Worm (Caenorhabditis elegans) whole organism, late embryonic: ENCODE results near the gene T05D4.2.

Experiments
- C08G9.2 ChIP-seq: sonication (generic microtip); optimal IDR thresholded peaks from 2 replicates; lab custom pipeline; 2016; ENCODE audit warnings: mild to moderate bottlenecking, missing genetic modification characterization, moderate library complexity, missing compliant biosample characterization
- T23F11.4 ChIP-seq: fragments of 200-800 bp; sonication (Bioruptor generic); optimal IDR thresholded peaks from 2 replicates; lab custom pipeline; 2018; ENCODE audit warnings: mild to moderate bottlenecking, missing genetic modification characterization, missing compliant biosample characterization
- Y22D7AL.16 ChIP-seq: sonication (generic microtip); optimal IDR thresholded peaks from 2 replicates; lab custom pipeline; 2016; ENCODE audit warnings: missing genetic modification characterization, missing compliant biosample characterization
- ahr-1 ChIP-seq: sonication (generic microtip); optimal IDR thresholded peaks from 2 replicates; lab custom pipeline; 2016; ENCODE audit warnings: missing genetic modification characterization, missing compliant biosample characterization
- ceh-18 ChIP-seq: sonication (generic microtip); optimal IDR thresholded peaks from 2 replicates; lab custom pipeline; 2016; ENCODE audit warnings: missing genetic modification characterization, missing compliant biosample characterization
- ceh-2 ChIP-seq: sonication (generic microtip); optimal IDR thresholded peaks from 2 replicates; lab custom pipeline; 2016; ENCODE audit warnings: missing genotype, missing genetic modification characterization, missing compliant biosample characterization
- ceh-24 ChIP-seq: sonication (generic microtip); optimal IDR thresholded peaks from 2 replicates; lab custom pipeline; 2016; ENCODE audit warnings: mild to moderate bottlenecking, missing genetic modification characterization, missing compliant biosample characterization
- ceh-31 ChIP-seq: sonication (generic microtip); optimal IDR thresholded peaks from 2 replicates; lab custom pipeline; 2016; ENCODE audit warnings: missing genetic modification characterization, missing compliant biosample characterization
- dve-1 ChIP-seq: sonication (generic microtip); optimal IDR thresholded peaks from 2 replicates; lab custom pipeline; 2017; ENCODE audit warnings: antibody characterized with exemption, mild to moderate bottlenecking, missing genetic modification characterization, missing compliant biosample characterization
- elt-2 ChIP-seq: sonication (generic microtip); optimal IDR thresholded peaks from 2 replicates; lab custom pipeline; 2016; ENCODE audit warnings: missing genetic modification reagents, missing genetic modification characterization, missing compliant biosample characterization
- elt-4 ChIP-seq: sonication (generic microtip); optimal IDR thresholded peaks from 2 replicates; lab custom pipeline; 2016; ENCODE audit warnings: missing genetic modification characterization, missing compliant biosample characterization
- eyg-1 ChIP-seq: sonication (generic microtip); optimal IDR thresholded peaks from 2 replicates; lab custom pipeline; 2016; ENCODE audit warnings: missing genotype, missing genetic modification characterization, missing compliant biosample characterization
- fkh-10 ChIP-seq: fragments of 150-350 bp; optimal IDR thresholded peaks from 2 replicates; lab custom pipeline; 2014; ENCODE audit warnings: missing biosample characterization, missing genetic modification reagents, missing genetic modification characterization
- hlh-13 ChIP-seq: fragments of 200-800 bp; sonication (Bioruptor generic); optimal IDR thresholded peaks from 2 replicates; lab custom pipeline; 2018; ENCODE audit warnings: mild to moderate bottlenecking, missing genetic modification characterization, missing compliant biosample characterization
- hlh-15 ChIP-seq: sonication (generic microtip); optimal IDR thresholded peaks from 2 replicates; lab custom pipeline; 2016; ENCODE audit warnings: missing genetic modification characterization, missing compliant biosample characterization
- hlh-6 ChIP-seq: sonication (generic microtip); optimal IDR thresholded peaks from 2 replicates; lab custom pipeline; 2016; ENCODE audit warnings: missing genotype, missing genetic modification characterization, missing compliant biosample characterization
- hlh-8 ChIP-seq: sonication (generic microtip); optimal IDR thresholded peaks from 2 replicates; lab custom pipeline; 2016; ENCODE audit warnings: missing genotype, missing genetic modification characterization, missing compliant biosample characterization
- npax-4 ChIP-seq: sonication (generic microtip); optimal IDR thresholded peaks from 2 replicates; lab custom pipeline; 2016; ENCODE audit warnings: missing genetic modification characterization, missing compliant biosample characterization
- pat-9 ChIP-seq: fragments of 200-800 bp; sonication (Bioruptor generic); optimal IDR thresholded peaks from 2 replicates; lab custom pipeline; 2018; ENCODE audit warnings: mild to moderate bottlenecking, missing genetic modification characterization, moderate library complexity, missing compliant biosample characterization
- pax-1 ChIP-seq: fragments of 150-350 bp; optimal IDR thresholded peaks from 2 replicates; lab custom pipeline; 2014; ENCODE audit warnings: missing biosample characterization, missing genetic modification characterization
- pha-2 ChIP-seq: sonication (generic microtip); optimal IDR thresholded peaks from 2 replicates; lab custom pipeline; 2017; ENCODE audit warnings: mild to moderate bottlenecking, missing genetic modification characterization, missing compliant biosample characterization
- pqm-1 ChIP-seq: sonication (generic microtip); optimal IDR thresholded peaks from 2 replicates; lab custom pipeline; 2016; ENCODE audit warnings: missing genetic modification characterization, missing compliant biosample characterization
- pros-1 ChIP-seq: fragments of 150-350 bp; optimal IDR thresholded peaks from 2 replicates; lab custom pipeline; 2014; ENCODE audit warnings: missing biosample characterization, missing genetic modification reagents, missing genetic modification characterization
- syd-9 ChIP-seq: sonication (generic microtip); optimal IDR thresholded peaks from 2 replicates; lab custom pipeline; 2016; ENCODE audit warnings: mild to moderate bottlenecking, missing genetic modification characterization, moderate library complexity, missing compliant biosample characterization
- tbx-2 ChIP-seq: sonication (generic microtip); optimal IDR thresholded peaks from 2 replicates; lab custom pipeline; 2016; ENCODE audit warnings: missing genetic modification characterization, missing compliant biosample characterization
- tbx-7 ChIP-seq: sonication (generic microtip); optimal IDR thresholded peaks from 2 replicates; lab custom pipeline; 2016; ENCODE audit warnings: missing genotype, missing genetic modification characterization, missing compliant biosample characterization
- unc-42 ChIP-seq: sonication (generic microtip); optimal IDR thresholded peaks from 2 replicates; lab custom pipeline; 2016; ENCODE audit warnings: missing genotype, missing genetic modification characterization, missing compliant biosample characterization
- unc-55 ChIP-seq: sonication (generic microtip); optimal IDR thresholded peaks from 2 replicates; lab custom pipeline; 2017; ENCODE audit warnings: missing biosample characterization, missing genetic modification reagents, missing genetic modification characterization
- unc-86 ChIP-seq: sonication (generic microtip); optimal IDR thresholded peaks from 2 replicates; lab custom pipeline; 2016; ENCODE audit warnings: missing genetic modification characterization, missing compliant biosample characterization
- zip-5 ChIP-seq: sonication (generic microtip); optimal IDR thresholded peaks from 2 replicates; lab custom pipeline; 2016; ENCODE audit warnings: missing genetic modification characterization, missing compliant biosample characterization

The T05D4.2 gene

ce11 chrIII:13563000-13563522, at the start of gene T05D4.2:
Gene T05D4.2, minus strand, starts transcription at chrIII:13563082.
- TF ChIP-seq ceh-31 (tag; lab: Kevin White, UChicago) (no peak), ceh-18 (no peak), pqm-1 (tag; lab: Kevin White, UChicago) (no peak), elt-2 (tag; lab: Kevin White, UChicago) (no peak), T23F11.4 (no peak), dve-1 (tag; lab: Kevin White, UChicago) (no peak), C08G9.2 (no peak)

- TF ChIP-seq pqm-1 (tag; lab: Kevin White, UChicago) (peak; percentile 73), elt-2 (tag; lab: Kevin White, UChicago) (peak; percentile 50), fkh-10 (no peak)
Measured at ce11 chrIII:13607833-13608232, 45.0 kb upstream of the T05D4.2 start, which contains the start of gene shpk-1. Gene shpk-1, plus strand, starts transcription at chrIII:13608020.

ce11 chrIII:13606865-13607264, 44.0 kb upstream of the T05D4.2 start:
- TF ChIP-seq Y22D7AL.16 (tag; lab: Kevin White, UChicago) = no peak
- TF ChIP-seq ceh-2 (tag; lab: Kevin White, UChicago) = no peak

- TF ChIP-seq tbx-7 (tag; lab: Kevin White, UChicago) (no peak), ceh-24 (no peak), pat-9 (tag; lab: Kevin White, UChicago) (no peak), fkh-10 (no peak), elt-2 (tag; lab: Kevin White, UChicago) (peak; percentile 68), dve-1 (tag; lab: Kevin White, UChicago) (peak; percentile 33), Y22D7AL.16 (tag; lab: Kevin White, UChicago) (no peak), pax-1 (tag; lab: Kevin White, UChicago) (no peak), hlh-13 (GFP tag; lab: Kevin White, UChicago) (no peak), zip-5 (tag; lab: Kevin White, UChicago) (no peak), npax-4 (tag; lab: Kevin White, UChicago) (no peak), hlh-6 (tag; lab: Kevin White, UChicago) (no peak), unc-42 (tag; lab: Kevin White, UChicago) (no peak)
Measured at ce11 chrIII:13606016-13606530, 43.2 kb upstream of the T05D4.2 start, which contains the start of gene act-5. Gene act-5, minus strand, starts transcription at chrIII:13606066.

ce11 chrIII:13604834-13605233, 42.0 kb upstream of the T05D4.2 start:
- TF ChIP-seq elt-4 (tag; lab: Kevin White, UChicago) (peak; percentile 48), unc-86 (no peak)

ce11 chrIII:13600254-13600653, 37.4 kb upstream of the T05D4.2 start:
- TF ChIP-seq eyg-1 (tag; lab: Kevin White, UChicago) = no peak
- no peak for TF ChIP-seq ceh-24
- no peak for TF ChIP-seq unc-42 (tag; lab: Kevin White, UChicago)
- no peak for TF ChIP-seq ceh-18
- no peak for TF ChIP-seq Y22D7AL.16 (tag; lab: Kevin White, UChicago)
- no peak for TF ChIP-seq tbx-2 (tag; lab: Kevin White, UChicago)
- TF ChIP-seq ahr-1 = no peak
- no peak for TF ChIP-seq unc-55
- no peak for TF ChIP-seq hlh-6 (tag; lab: Kevin White, UChicago)
- TF ChIP-seq hlh-13 (GFP tag; lab: Kevin White, UChicago) = no peak
- TF ChIP-seq hlh-15 = no peak
- no peak for TF ChIP-seq syd-9
- TF ChIP-seq hlh-8 = no peak
- no peak for TF ChIP-seq pros-1 (tag; lab: Kevin White, UChicago)
- no peak for TF ChIP-seq pha-2 (tag; lab: Kevin White, UChicago)
